Worm (Caenorhabditis elegans) whole organism, L1 larva: ENCODE results near the gene M70.5.
A peak's percentile ranks its signal among the peaks of the same experiment; 100 is the strongest.

Experiments
- C04F5.9 ChIP-seq: sonication (generic microtip); optimal IDR thresholded peaks from 2 replicates; lab custom pipeline; 2016; ENCODE audit warnings: missing genetic modification characterization, missing compliant biosample characterization
- C16A3.4 ChIP-seq: fragments of 150-350 bp; optimal IDR thresholded peaks from 2 replicates; lab custom pipeline; 2014; ENCODE audit warnings: missing biosample characterization, missing genetic modification characterization
- C34B4.2 ChIP-seq: sonication (generic microtip); optimal IDR thresholded peaks from 2 replicates; lab custom pipeline; 2017; ENCODE audit warnings: mild to moderate bottlenecking, missing genetic modification characterization, missing compliant biosample characterization
- F16B12.6 ChIP-seq: fragments of 150-350 bp; optimal IDR thresholded peaks from 2 replicates; lab custom pipeline; 2014; ENCODE audit warnings: missing biosample characterization, missing genetic modification characterization
- Y116A8C.19 ChIP-seq: sonication (generic microtip); optimal IDR thresholded peaks from 2 replicates; lab custom pipeline; 2016; ENCODE audit warnings: missing compliant biosample characterization, missing genetic modification characterization, borderline replicate concordance
- alr-1 ChIP-seq: fragments of 200-800 bp; sonication (Bioruptor generic); optimal IDR thresholded peaks from 2 replicates; lab custom pipeline; 2018; ENCODE audit warnings: borderline replicate concordance, mild to moderate bottlenecking, missing genetic modification characterization, missing compliant biosample characterization
- blmp-1 ChIP-seq: fragments of 150-350 bp; optimal IDR thresholded peaks from 2 replicates; lab custom pipeline; 2014; ENCODE audit warnings: missing biosample characterization, missing genetic modification characterization
- ceh-63 ChIP-seq: fragments of 200-800 bp; sonication (Bioruptor generic); optimal IDR thresholded peaks from 2 replicates; lab custom pipeline; 2018; ENCODE audit warnings: mild to moderate bottlenecking, missing genetic modification characterization, missing compliant biosample characterization
- ceh-8 ChIP-seq: fragments of 200-800 bp; sonication (Bioruptor generic); optimal IDR thresholded peaks from 2 replicates; lab custom pipeline; 2018; ENCODE audit warnings: mild to moderate bottlenecking, missing genetic modification characterization, moderate library complexity, missing compliant biosample characterization
- ceh-82 ChIP-seq, 3 experiments: fragments of 150-350 bp in 1 of 3; sonication (generic microtip) in 2 of 3; optimal IDR thresholded peaks; 2 replicates each; lab custom pipeline; 2014 to 2017; ENCODE audit warnings: missing biosample characterization in 3 of 3, missing genetic modification characterization in 3 of 3
- ceh-88 ChIP-seq: fragments of 200-800 bp; sonication (Bioruptor generic); IDR thresholded peaks from 2 replicates; pipeline ENCODE4 v1.3.6; 2022; ENCODE audit warnings: missing genetic modification characterization, missing compliant biosample characterization
- ceh-90 ChIP-seq: sonication (generic microtip); optimal IDR thresholded peaks from 2 replicates; lab custom pipeline; 2016; ENCODE audit warnings: missing genetic modification characterization, missing compliant biosample characterization
- dpl-1 ChIP-seq, 3 experiments: fragments of 150-350 bp in 2 of 3; sonication (generic microtip) in 1 of 3; optimal IDR thresholded peaks; 2 replicates each; lab custom pipeline; 2014 to 2017; ENCODE audit warnings: missing biosample characterization in 3 of 3, missing genetic modification characterization in 3 of 3, missing genetic modification reagents in 3 of 3
- dsc-1 ChIP-seq: sonication (generic microtip); optimal IDR thresholded peaks from 2 replicates; lab custom pipeline; 2016; ENCODE audit warnings: mild to moderate bottlenecking, missing genetic modification characterization, missing compliant biosample characterization
- efl-3 ChIP-seq: fragments of 200-800 bp; sonication (Bioruptor generic); optimal IDR thresholded peaks from 2 replicates; lab custom pipeline; 2018; ENCODE audit warnings: mild to moderate bottlenecking, missing genetic modification characterization, missing compliant biosample characterization
- egl-13 ChIP-seq: sonication (generic microtip); optimal IDR thresholded peaks from 2 replicates; lab custom pipeline; 2016; ENCODE audit warnings: missing genotype, missing genetic modification reagents, missing genetic modification characterization, missing compliant biosample characterization
- egl-27 ChIP-seq, 2 experiments: fragments of 150-350 bp in 1 of 2; sonication (generic microtip); optimal IDR thresholded peaks; 3 replicates each; lab custom pipeline; 2017 to 2018; ENCODE audit warnings: missing biosample characterization in 2 of 2, missing genetic modification characterization in 2 of 2, missing genetic modification reagents in 2 of 2
- elt-2 ChIP-seq: sonication (generic microtip); optimal IDR thresholded peaks from 2 replicates; lab custom pipeline; 2016; ENCODE audit warnings: missing genetic modification characterization, mild to moderate bottlenecking, inconsistent platforms, missing compliant biosample characterization, missing genetic modification reagents
- elt-3 ChIP-seq, 6 experiments: fragments of 150-350 bp in 1 of 6; sonication (generic microtip); optimal IDR thresholded peaks; 2 replicates each; lab custom pipeline; 2017 to 2018; ENCODE audit warnings: missing biosample characterization in 6 of 6, missing genetic modification characterization in 6 of 6, inconsistent platforms in 1 of 6
- ets-5 ChIP-seq: fragments of 200-800 bp; sonication (Bioruptor generic); IDR thresholded peaks from 2 replicates; pipeline ENCODE4 v1.3.6; 2022; ENCODE audit warnings: missing genetic modification characterization, missing compliant biosample characterization
- fkh-4 ChIP-seq: sonication (generic microtip); optimal IDR thresholded peaks from 2 replicates; lab custom pipeline; 2016; ENCODE audit warnings: missing compliant biosample characterization, missing genetic modification characterization, borderline replicate concordance
- fkh-8 ChIP-seq: sonication (generic microtip); optimal IDR thresholded peaks from 2 replicates; lab custom pipeline; 2016; ENCODE audit warnings: mild to moderate bottlenecking, missing genetic modification characterization, missing compliant biosample characterization
- grh-1 ChIP-seq: fragments of 200-800 bp; sonication (Bioruptor generic); IDR thresholded peaks from 2 replicates; pipeline ENCODE4 v1.3.6; 2022; ENCODE audit warnings: missing genetic modification reagents, missing genetic modification characterization, missing compliant biosample characterization
- irx-1 ChIP-seq: sonication (generic microtip); optimal IDR thresholded peaks from 2 replicates; lab custom pipeline; 2016; ENCODE audit warnings: missing genetic modification characterization, missing compliant biosample characterization
- jun-1 ChIP-seq: fragments of 150-350 bp; optimal IDR thresholded peaks from 2 replicates; lab custom pipeline; 2014; ENCODE audit warnings: missing biosample characterization, missing genetic modification reagents, missing genetic modification characterization
- lin-15B ChIP-seq: fragments of 150-350 bp; sonication (generic microtip); optimal IDR thresholded peaks from 3 replicates; lab custom pipeline; 2014; ENCODE audit warnings: missing biosample characterization, missing genetic modification characterization
- lin-35 ChIP-seq, 2 experiments: fragments of 150-350 bp; optimal IDR thresholded peaks; 2 replicates each; lab custom pipeline; 2014; ENCODE audit warnings: missing biosample characterization in 2 of 2, missing genetic modification characterization in 2 of 2, missing genetic modification reagents in 2 of 2
- lin-39 ChIP-seq: fragments of 150-350 bp; optimal IDR thresholded peaks from 2 replicates; lab custom pipeline; 2014; ENCODE audit warnings: missing biosample characterization, missing genetic modification reagents, missing genetic modification characterization
- mab-9 ChIP-seq: fragments of 200-800 bp; sonication (Bioruptor generic); IDR thresholded peaks from 2 replicates; pipeline ENCODE4 v1.3.6; 2022; ENCODE audit warnings: missing genetic modification reagents, missing genetic modification characterization, missing compliant biosample characterization
- mdl-1 ChIP-seq, 2 experiments: fragments of 150-350 bp; optimal IDR thresholded peaks; 2 replicates each; lab custom pipeline; 2014 to 2017; ENCODE audit warnings: missing biosample characterization in 2 of 2, missing genetic modification characterization in 2 of 2, inconsistent platforms in 1 of 2
- mep-1 ChIP-seq: fragments of 150-350 bp; optimal IDR thresholded peaks from 2 replicates; lab custom pipeline; 2014; ENCODE audit warnings: missing biosample characterization, missing genetic modification characterization
- nhr-11 ChIP-seq: fragments of 150-350 bp; optimal IDR thresholded peaks from 2 replicates; lab custom pipeline; 2014; ENCODE audit warnings: missing biosample characterization, missing genetic modification characterization
- nhr-12 ChIP-seq: sonication (generic microtip); optimal IDR thresholded peaks from 2 replicates; lab custom pipeline; 2017; ENCODE audit warnings: missing biosample characterization, missing genetic modification characterization
- nhr-47 ChIP-seq: sonication (generic microtip); optimal IDR thresholded peaks from 2 replicates; lab custom pipeline; 2016; ENCODE audit warnings: mild to moderate bottlenecking, missing genetic modification characterization, moderate library complexity, missing compliant biosample characterization
- nhr-76 ChIP-seq: sonication (generic microtip); optimal IDR thresholded peaks from 2 replicates; lab custom pipeline; 2017; ENCODE audit warnings: missing biosample characterization, missing genetic modification characterization
- nhr-77 ChIP-seq: fragments of 150-350 bp; optimal IDR thresholded peaks from 2 replicates; lab custom pipeline; 2014; ENCODE audit warnings: missing biosample characterization, missing genetic modification characterization
- nhr-84 ChIP-seq: sonication (generic microtip); optimal IDR thresholded peaks from 2 replicates; lab custom pipeline; 2017; ENCODE audit warnings: missing biosample characterization, missing genetic modification characterization
- pqm-1 ChIP-seq: sonication (generic microtip); optimal IDR thresholded peaks from 3 replicates; lab custom pipeline; 2017; ENCODE audit warnings: missing biosample characterization, missing genetic modification characterization
- skn-1 ChIP-seq: fragments of 150-350 bp; optimal IDR thresholded peaks from 2 replicates; lab custom pipeline; 2014; ENCODE audit warnings: missing biosample characterization, missing genetic modification characterization
- snpc-4 ChIP-seq: fragments of 150-350 bp; optimal IDR thresholded peaks from 2 replicates; lab custom pipeline; 2014; ENCODE audit warnings: missing biosample characterization, missing genetic modification characterization
- sox-4 ChIP-seq: sonication (generic microtip); optimal IDR thresholded peaks from 2 replicates; lab custom pipeline; 2016; ENCODE audit warnings: missing genetic modification characterization, missing compliant biosample characterization
- sup-37 ChIP-seq: fragments of 200-800 bp; sonication (Bioruptor generic); optimal IDR thresholded peaks from 2 replicates; lab custom pipeline; 2018; ENCODE audit warnings: mild to moderate bottlenecking, missing genetic modification characterization, missing compliant biosample characterization
- swsn-7 ChIP-seq: sonication (generic microtip); optimal IDR thresholded peaks from 2 replicates; lab custom pipeline; 2016; ENCODE audit warnings: missing genetic modification characterization, missing compliant biosample characterization
- tbx-2 ChIP-seq: sonication (generic microtip); optimal IDR thresholded peaks from 2 replicates; lab custom pipeline; 2016; ENCODE audit warnings: missing genetic modification characterization, missing compliant biosample characterization
- unc-130 ChIP-seq: fragments of 150-350 bp; optimal IDR thresholded peaks from 2 replicates; lab custom pipeline; 2017; ENCODE audit warnings: missing biosample characterization, missing genetic modification characterization, inconsistent platforms
- unc-30 ChIP-seq: sonication (generic microtip); optimal IDR thresholded peaks from 2 replicates; lab custom pipeline; 2017; ENCODE audit warnings: missing biosample characterization, missing genetic modification characterization
- unc-98 ChIP-seq: fragments of 200-800 bp; sonication (Bioruptor generic); IDR thresholded peaks from 2 replicates; pipeline ENCODE4 v1.3.6; 2022; ENCODE audit warnings: missing genetic modification characterization, missing compliant biosample characterization
- vab-15 ChIP-seq: sonication (generic microtip); optimal IDR thresholded peaks from 2 replicates; lab custom pipeline; 2017; ENCODE audit warnings: missing genotype, mild to moderate bottlenecking, missing genetic modification characterization, missing compliant biosample characterization
- xbp-1 ChIP-seq: sonication (generic microtip); optimal IDR thresholded peaks from 2 replicates; lab custom pipeline; 2016; ENCODE audit warnings: missing genetic modification characterization, missing compliant biosample characterization
- zag-1 ChIP-seq: fragments of 150-350 bp; optimal IDR thresholded peaks from 2 replicates; lab custom pipeline; 2014; ENCODE audit warnings: missing biosample characterization, missing genetic modification characterization
- zip-4 ChIP-seq: fragments of 200-800 bp; sonication (Bioruptor generic); optimal IDR thresholded peaks from 2 replicates; lab custom pipeline; 2018; ENCODE audit warnings: mild to moderate bottlenecking, missing genetic modification characterization, moderate library complexity, missing compliant biosample characterization
- ztf-11 ChIP-seq, 2 experiments: sonication (generic microtip); optimal IDR thresholded peaks; 2 replicates each; lab custom pipeline; 2016 to 2017; ENCODE audit warnings: missing genetic modification characterization in 2 of 2, missing biosample characterization in 1 of 2, missing compliant biosample characterization in 1 of 2
- ztf-4 ChIP-seq: fragments of 150-350 bp; optimal IDR thresholded peaks from 2 replicates; lab custom pipeline; 2014; ENCODE audit warnings: missing biosample characterization, missing genetic modification characterization

The M70.5 gene

DNA sequence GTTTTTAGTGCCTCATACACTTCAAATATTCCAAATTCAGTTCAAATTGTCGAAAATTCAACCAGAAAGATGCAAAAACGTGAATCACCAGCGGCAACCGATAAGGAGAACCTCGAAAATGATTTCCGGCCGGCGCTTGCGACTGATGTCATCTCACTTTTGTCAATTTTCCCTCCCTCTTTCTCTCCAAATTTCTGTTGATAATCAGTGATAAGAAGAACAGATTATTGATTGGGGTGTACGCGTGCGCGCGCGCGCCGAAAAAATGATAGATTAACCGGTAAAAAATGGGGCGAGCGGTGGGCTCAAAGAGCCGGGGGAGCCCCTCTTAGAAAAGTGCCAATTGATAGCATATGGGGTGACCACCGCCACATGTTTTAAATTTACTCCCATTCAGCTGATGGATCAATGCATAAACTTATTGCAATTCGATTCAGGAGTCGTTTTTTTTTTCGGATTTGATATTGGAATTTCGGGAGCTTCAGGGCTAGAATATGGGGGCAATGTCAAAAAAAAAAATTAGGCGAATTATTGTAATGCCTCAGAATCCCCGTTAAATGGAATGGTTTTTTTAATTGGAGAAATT lies 9.1 kb upstream of the M70.5 start:
- TF ChIP-seq mab-9: no peak
- no peak for TF ChIP-seq nhr-84 (tag; lab: Kevin White, UChicago)
- no peak for TF ChIP-seq snpc-4 (tag; lab: Kevin White, UChicago)
- no peak for TF ChIP-seq ets-5 (GFP tag; lab: Robert Waterston, UW)
- TF ChIP-seq efl-3 (GFP tag; lab: Kevin White, UChicago): no peak
- no peak for TF ChIP-seq unc-98
- no peak for TF ChIP-seq mep-1
- TF ChIP-seq grh-1: no peak
- TF ChIP-seq egl-13 (tag; lab: Kevin White, UChicago): no peak
- peak; percentile 85 for TF ChIP-seq dsc-1 (tag; lab: Kevin White, UChicago)
- no peak for TF ChIP-seq swsn-7
- no peak for TF ChIP-seq ceh-63 (GFP tag; lab: Kevin White, UChicago)
- no peak for TF ChIP-seq alr-1
- TF ChIP-seq irx-1 (tag; lab: Kevin White, UChicago): no peak
- no peak for TF ChIP-seq nhr-77 (tag; lab: Kevin White, UChicago)
- TF ChIP-seq egl-27 (tag; optimal IDR thresholded peaks at IDR 0.05; lab: Kevin White, UChicago): no peak
- no peak for TF ChIP-seq sup-37 (GFP tag; lab: Kevin White, UChicago)
- no peak for TF ChIP-seq zip-4 (GFP tag; lab: Kevin White, UChicago)
- TF ChIP-seq ceh-82 (tag; optimal IDR thresholded peaks at IDR 0.05; lab: Kevin White, UChicago): no peak
- no peak for TF ChIP-seq sox-4
- TF ChIP-seq ceh-90: no peak
- no peak for TF ChIP-seq tbx-2
- no peak for TF ChIP-seq C16A3.4 (tag; lab: Kevin White, UChicago)
- no peak for TF ChIP-seq nhr-76
- TF ChIP-seq dpl-1 (GFP tag; optimal IDR thresholded peaks at IDR 0.05; lab: Kevin White, UChicago): no peak
- TF ChIP-seq lin-35 (GFP tag; optimal IDR thresholded peaks at IDR 0.05; lab: Kevin White, UChicago): peak in 1 of 2 experiments; percentile 36
- no peak for TF ChIP-seq Y116A8C.19 (tag; lab: Kevin White, UChicago)
- TF ChIP-seq ztf-11 (tag; optimal IDR thresholded peaks at IDR 0.05; lab: Kevin White, UChicago): no peak
- TF ChIP-seq ztf-4: no peak
- peak; percentile 51 for TF ChIP-seq blmp-1 (tag; lab: Kevin White, UChicago)
- TF ChIP-seq jun-1 (tag; lab: Kevin White, UChicago): no peak
- TF ChIP-seq C34B4.2: no peak
- TF ChIP-seq xbp-1 (tag; lab: Kevin White, UChicago): no peak
- TF ChIP-seq fkh-4 (tag; lab: Kevin White, UChicago): peak; percentile 59
- peak in 1 of 6 experiments; percentile 62 for TF ChIP-seq elt-3 (tag; optimal IDR thresholded peaks at IDR 0.05; lab: Kevin White, UChicago)
- peak; percentile 25 for TF ChIP-seq pqm-1 (tag; lab: Kevin White, UChicago)
- TF ChIP-seq fkh-8: no peak
- TF ChIP-seq mdl-1 (tag; optimal IDR thresholded peaks at IDR 0.05; lab: Kevin White, UChicago): no peak
- no peak for TF ChIP-seq unc-30 (tag; lab: Kevin White, UChicago)
- TF ChIP-seq lin-15B: no peak
- no peak for TF ChIP-seq nhr-12 (tag; lab: Kevin White, UChicago)
- no peak for TF ChIP-seq ceh-8 (GFP tag; lab: Kevin White, UChicago)
- TF ChIP-seq lin-39 (tag; lab: Kevin White, UChicago): no peak
- TF ChIP-seq F16B12.6: no peak
- no peak for TF ChIP-seq zag-1 (tag; lab: Kevin White, UChicago)
- no peak for TF ChIP-seq unc-130 (tag; lab: Kevin White, UChicago)
- no peak for TF ChIP-seq nhr-47 (tag; lab: Kevin White, UChicago)
- TF ChIP-seq C04F5.9 (tag; lab: Kevin White, UChicago): no peak
- no peak for TF ChIP-seq vab-15
- TF ChIP-seq nhr-11 (tag; lab: Kevin White, UChicago): no peak
- no peak for TF ChIP-seq skn-1 (tag; lab: Kevin White, UChicago)
- TF ChIP-seq ceh-88: no peak
- TF ChIP-seq elt-2: peak; percentile 75
